Fruit fly (Drosophila melanogaster) whole organism, embryonic: ENCODE results near the gene CG17029.

Experiments
- Atf-2 ChIP-seq: fragments of 200-800 bp; sonication (Bioruptor generic); optimal IDR thresholded peaks from 2 replicates; lab custom pipeline; 2016; ENCODE audit warnings: missing biosample characterization, missing genetic modification characterization
- CG11398 ChIP-seq: fragments of 200-800 bp; sonication (Bioruptor generic); optimal IDR thresholded peaks from 2 replicates; lab custom pipeline; 2016; ENCODE audit warnings: missing biosample characterization, missing genetic modification characterization
- CG11560 ChIP-seq: fragments of 200-800 bp; sonication (Bioruptor generic); IDR thresholded peaks from 3 replicates; pipeline ENCODE4 v1.3.6; 2022; ENCODE audit warnings: missing biosample characterization, missing genetic modification characterization
- CG12942 ChIP-seq: fragments of 200-800 bp; sonication (Bioruptor generic); optimal IDR thresholded peaks from 3 replicates; lab custom pipeline; 2016; ENCODE audit warnings: missing biosample characterization, missing genetic modification characterization
- CG14860 ChIP-seq: fragments of 200-800 bp; sonication (Bioruptor generic); IDR thresholded peaks from 3 replicates; pipeline ENCODE4 v1.3.6; 2022; ENCODE audit warnings: missing biosample characterization, missing genetic modification characterization; ENCODE audit not compliant: partially characterized antibody
- CG1603 ChIP-seq: fragments of 200-800 bp; sonication (Bioruptor generic); optimal IDR thresholded peaks from 2 replicates; lab custom pipeline; 2019; ENCODE audit warnings: missing biosample characterization, mild to moderate bottlenecking, missing genetic modification characterization, moderate library complexity
- CG17328 ChIP-seq: fragments of 200-800 bp; sonication (Bioruptor generic); IDR thresholded peaks from 2 replicates; pipeline ENCODE4 v1.3.6; 2022; ENCODE audit warnings: missing biosample characterization, missing genetic modification characterization
- CG2875 ChIP-seq: fragments of 200-800 bp; sonication (Bioruptor generic); optimal IDR thresholded peaks from 2 replicates; lab custom pipeline; 2017; ENCODE audit warnings: missing biosample characterization, mild to moderate bottlenecking, missing genetic modification characterization, missing genetic modification reagents
- CG3163 ChIP-seq: fragments of 200-800 bp; sonication (Bioruptor generic); optimal IDR thresholded peaks from 3 replicates; lab custom pipeline; 2016; ENCODE audit warnings: missing biosample characterization, missing genetic modification characterization
- CG34224 ChIP-seq: fragments of 200-800 bp; sonication (Bioruptor generic); IDR thresholded peaks from 3 replicates; pipeline ENCODE4 v1.3.6; 2022; ENCODE audit warnings: missing biosample characterization, missing genetic modification characterization; ENCODE audit not compliant: partially characterized antibody
- CG6765 ChIP-seq: fragments of 200-800 bp; sonication (Bioruptor generic); optimal IDR thresholded peaks from 3 replicates; lab custom pipeline; 2017; ENCODE audit warnings: missing biosample characterization, mild to moderate bottlenecking, missing genetic modification characterization
- CG6791 ChIP-seq: fragments of 200-800 bp; sonication (Bioruptor generic); IDR thresholded peaks from 3 replicates; pipeline ENCODE4 v1.3.6; 2022; ENCODE audit warnings: missing biosample characterization, missing genetic modification characterization; ENCODE audit not compliant: partially characterized antibody
- CG6813 ChIP-seq: fragments of 200-800 bp; sonication (Bioruptor generic); optimal IDR thresholded peaks from 2 replicates; lab custom pipeline; 2017; ENCODE audit warnings: missing biosample characterization, missing genetic modification characterization, mild to moderate bottlenecking, moderate library complexity, missing genetic modification reagents
- CG9727 ChIP-seq: fragments of 200-800 bp; sonication (Bioruptor generic); optimal IDR thresholded peaks from 3 replicates; lab custom pipeline; 2017; ENCODE audit warnings: missing biosample characterization, mild to moderate bottlenecking, missing genetic modification characterization
- Camta ChIP-seq: fragments of 200-800 bp; sonication (Bioruptor generic); optimal IDR thresholded peaks from 2 replicates; lab custom pipeline; 2016; ENCODE audit warnings: missing biosample characterization, missing genetic modification characterization
- Drgx ChIP-seq: fragments of 200-800 bp; sonication (Bioruptor generic); IDR thresholded peaks from 2 replicates; pipeline ENCODE4 v1.3.6; 2022; ENCODE audit warnings: missing biosample characterization, missing genetic modification characterization
- Fer1 ChIP-seq: fragments of 200-800 bp; sonication (Bioruptor generic); optimal IDR thresholded peaks from 2 replicates; lab custom pipeline; 2017; ENCODE audit warnings: missing biosample characterization, mild to moderate bottlenecking, missing genetic modification characterization
- Fer2 ChIP-seq: fragments of 200-800 bp; sonication (Bioruptor generic); optimal IDR thresholded peaks from 2 replicates; lab custom pipeline; 2018; ENCODE audit warnings: missing biosample characterization, mild to moderate bottlenecking, missing genetic modification characterization, moderate library complexity
- Gsc ChIP-seq: fragments of 200-800 bp; sonication (Bioruptor generic); IDR thresholded peaks from 2 replicates; pipeline ENCODE4 v1.3.6; 2022; ENCODE audit warnings: missing biosample characterization, missing genetic modification characterization
- HLHmδ ChIP-seq: fragments of 200-800 bp; sonication (Bioruptor generic); optimal IDR thresholded peaks from 2 replicates; lab custom pipeline; 2018; ENCODE audit warnings: missing biosample characterization, mild to moderate bottlenecking, missing genetic modification characterization, moderate library complexity
- Hey ChIP-seq: fragments of 200-800 bp; sonication (Bioruptor generic); optimal IDR thresholded peaks from 3 replicates; lab custom pipeline; 2018; ENCODE audit warnings: missing biosample characterization, mild to moderate bottlenecking, missing genetic modification characterization
- HmgD ChIP-seq: fragments of 200-800 bp; sonication (Bioruptor generic); optimal IDR thresholded peaks from 3 replicates; lab custom pipeline; 2016; ENCODE audit warnings: missing biosample characterization, missing genetic modification characterization
- Hmr ChIP-seq: fragments of 200-800 bp; sonication (Bioruptor generic); optimal IDR thresholded peaks from 3 replicates; lab custom pipeline; 2017; ENCODE audit warnings: mild to moderate bottlenecking, missing biosample characterization, missing genetic modification reagents, missing genetic modification characterization
- Jarid2 ChIP-seq: fragments of 200-800 bp; sonication (Bioruptor generic); optimal IDR thresholded peaks from 3 replicates; lab custom pipeline; 2017; ENCODE audit warnings: mild to moderate bottlenecking, missing biosample characterization, missing genetic modification reagents, missing genetic modification characterization
- MESR4 ChIP-seq: fragments of 200-800 bp; sonication (Bioruptor generic); optimal IDR thresholded peaks from 2 replicates; lab custom pipeline; 2018; ENCODE audit warnings: missing biosample characterization, mild to moderate bottlenecking, missing genetic modification characterization, moderate library complexity
- Mes4 ChIP-seq: fragments of 200-800 bp; sonication (Bioruptor generic); optimal IDR thresholded peaks from 2 replicates; lab custom pipeline; 2016; ENCODE audit warnings: missing biosample characterization, missing genetic modification characterization
- Neu2 ChIP-seq: fragments of 200-800 bp; sonication (Bioruptor generic); optimal IDR thresholded peaks from 3 replicates; lab custom pipeline; 2016; ENCODE audit warnings: missing biosample characterization, missing genetic modification characterization, borderline replicate concordance
- Nf-YB ChIP-seq: fragments of 200-800 bp; sonication (Bioruptor generic); optimal IDR thresholded peaks from 3 replicates; lab custom pipeline; 2019; ENCODE audit warnings: missing biosample characterization, mild to moderate bottlenecking, missing genetic modification characterization, moderate library complexity
- Opbp ChIP-seq: fragments of 200-800 bp; sonication (Bioruptor generic); IDR thresholded peaks from 3 replicates; pipeline ENCODE4 v1.3.6; 2022; ENCODE audit warnings: missing biosample characterization, missing genetic modification characterization; ENCODE audit not compliant: partially characterized antibody
- Trl ChIP-seq, 3 experiments: fragments of >200 bp in 2 of 3; fragments of 200-800 bp in 1 of 3; sonication (Bioruptor generic) in 1 of 3; optimal IDR thresholded peaks; 2 replicates in 1 of 3; 3 replicates in 2 of 3; lab custom pipeline; 2016 to 2017; ENCODE audit warnings: missing biosample characterization in 1 of 3, missing genetic modification characterization in 1 of 3
- bowl ChIP-seq: fragments of 200-800 bp; sonication (Bioruptor generic); IDR thresholded peaks from 2 replicates; pipeline ENCODE4 v1.3.6; 2022; ENCODE audit warnings: missing biosample characterization, missing genetic modification characterization
- br ChIP-seq: fragments of >200 bp; optimal IDR thresholded peaks from 2 replicates; lab custom pipeline; 2017
- caup ChIP-seq: fragments of 200-800 bp; sonication (Bioruptor generic); optimal IDR thresholded peaks from 3 replicates; lab custom pipeline; 2017; ENCODE audit warnings: missing biosample characterization, mild to moderate bottlenecking, missing genetic modification characterization, moderate library complexity; ENCODE audit not compliant: severe bottlenecking
- crp ChIP-seq, 2 experiments: fragments of 200-800 bp; sonication (Bioruptor generic); optimal IDR thresholded peaks; 2 replicates in 1 of 2; 3 replicates in 1 of 2; lab custom pipeline; 2017; ENCODE audit warnings: missing biosample characterization in 2 of 2, missing genetic modification characterization in 2 of 2, mild to moderate bottlenecking in 1 of 2, moderate library complexity in 1 of 2
- emc ChIP-seq: fragments of 200-800 bp; sonication (Bioruptor generic); optimal IDR thresholded peaks from 2 replicates; lab custom pipeline; 2016; ENCODE audit warnings: missing biosample characterization, missing genetic modification characterization
- esg ChIP-seq: fragments of 200-800 bp; sonication (Bioruptor generic); conservative IDR thresholded peaks from 2 replicates; pipeline ENCODE4 v1.3.6; 2022; ENCODE audit warnings: missing biosample characterization, missing genetic modification characterization
- ewg ChIP-seq: fragments of 200-800 bp; sonication (Bioruptor generic); optimal IDR thresholded peaks from 3 replicates; lab custom pipeline; 2017; ENCODE audit warnings: mild to moderate bottlenecking, missing biosample characterization, missing genetic modification reagents, missing genetic modification characterization
- hkb ChIP-seq, 2 experiments: fragments of 200-800 bp in 1 of 2; fragments of >200 bp in 1 of 2; sonication (Bioruptor generic) in 1 of 2; IDR thresholded peaks in 1 of 2; optimal IDR thresholded peaks in 1 of 2; 2 replicates each; pipeline versions ENCODE4 v1.3.6 to Lab custom; 2017 to 2022; ENCODE audit warnings: missing biosample characterization in 1 of 2, missing genetic modification characterization in 1 of 2
- jigr1 ChIP-seq: fragments of 200-800 bp; sonication (Bioruptor generic); IDR thresholded peaks from 3 replicates; pipeline ENCODE4 v1.3.6; 2022; ENCODE audit warnings: missing biosample characterization, missing genetic modification characterization
- otp ChIP-seq: fragments of 200-800 bp; sonication (Bioruptor generic); IDR thresholded peaks from 3 replicates; pipeline ENCODE4, ENCODE4 v1.3.6; 2022; ENCODE audit warnings: missing biosample characterization, missing genetic modification characterization
- sim ChIP-seq: fragments of 200-800 bp; sonication (Bioruptor generic); IDR thresholded peaks from 2 replicates; pipeline ENCODE4 v1.3.6; 2022; ENCODE audit warnings: missing biosample characterization, missing genetic modification characterization
- stwl ChIP-seq: fragments of 200-800 bp; sonication (Bioruptor generic); optimal IDR thresholded peaks from 3 replicates; lab custom pipeline; 2018; ENCODE audit warnings: missing biosample characterization, mild to moderate bottlenecking, missing genetic modification characterization, moderate library complexity
- tgo ChIP-seq: fragments of 200-800 bp; sonication (Bioruptor generic); IDR thresholded peaks from 3 replicates; pipeline ENCODE4 v1.3.6; 2022; ENCODE audit warnings: missing biosample characterization, missing genetic modification characterization
- twi ChIP-seq: fragments of 200-800 bp; optimal IDR thresholded peaks from 2 replicates; lab custom pipeline; 2019; ENCODE audit warnings: missing biosample characterization, mild to moderate bottlenecking, missing genetic modification characterization, moderate library complexity
- vfl ChIP-seq: fragments of 200-800 bp; sonication (Bioruptor generic); optimal IDR thresholded peaks from 2 replicates; lab custom pipeline; 2016; ENCODE audit warnings: missing biosample characterization, missing genetic modification characterization
- wdn ChIP-seq: fragments of 200-800 bp; sonication (Bioruptor generic); IDR thresholded peaks from 2 replicates; pipeline ENCODE4 v1.3.6; 2022; ENCODE audit warnings: missing biosample characterization, missing genetic modification characterization
- yki ChIP-seq: fragments of >200 bp; optimal IDR thresholded peaks from 3 replicates; lab custom pipeline; 2018
- z ChIP-seq: fragments of 200-800 bp; sonication (Bioruptor generic); IDR thresholded peaks from 3 replicates; pipeline ENCODE4 v1.3.6; 2022; ENCODE audit warnings: missing biosample characterization, missing genetic modification characterization
- zfh1 ChIP-seq: fragments of 200-800 bp; sonication (Bioruptor generic); IDR thresholded peaks from 3 replicates; pipeline ENCODE4 v1.3.6; 2022; ENCODE audit warnings: missing biosample characterization, missing genetic modification characterization

CG17029 gene

DNA sequence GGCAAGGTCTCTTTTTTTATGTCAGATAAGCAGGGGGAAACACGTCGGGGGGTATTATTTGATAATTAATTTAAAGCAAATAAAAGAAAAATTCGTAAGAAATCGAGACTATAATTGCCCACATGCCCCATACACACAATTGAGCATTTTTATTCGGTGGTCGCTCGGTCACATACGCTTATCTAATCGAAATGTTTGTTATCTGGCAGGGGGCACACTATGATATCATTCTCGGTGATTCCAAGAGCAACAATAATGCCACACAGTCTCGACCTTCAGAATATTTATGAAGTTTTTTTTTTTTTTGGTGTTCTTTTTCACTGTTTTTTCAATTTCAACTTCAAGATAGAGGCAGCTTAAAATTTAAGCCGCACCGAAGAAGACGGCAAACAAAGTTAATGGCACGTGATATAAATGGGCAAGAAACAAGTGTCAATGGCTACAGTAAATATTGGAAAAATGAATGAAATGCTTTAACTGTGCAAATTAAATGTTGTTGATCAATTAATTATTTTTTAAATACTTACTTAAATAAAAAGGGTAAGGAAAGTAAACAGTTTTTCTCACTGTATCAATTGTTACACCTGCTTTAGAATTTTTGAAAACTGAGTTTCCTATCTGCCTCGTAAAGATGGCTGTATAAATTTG, 22.8 kb downstream of the CG17029 start (continued):
- TF ChIP-seq crp (GFP tag; optimal IDR thresholded peaks at IDR 0.05; lab: Kevin White, UChicago) (no peak), Camta (GFP tag; lab: Kevin White, UChicago) (no peak), CG9727 (GFP tag; lab: Kevin White, UChicago) (peak; percentile 59), vfl (no peak), br (no peak), twi (tag; lab: Kevin White, UChicago) (peak; percentile 7), Hmr (peak; percentile 50), z (GFP tag; lab: Robert Waterston, UW) (0 out of 3 replicates have a peak, but pooled peaks have one; percentile 25), yki (lab: Kevin White, UChicago) (no peak), emc (no peak), wdn (GFP tag; lab: Robert Waterston, UW) (no peak), Mes4 (no peak), stwl (no peak), sim (GFP tag; lab: Robert Waterston, UW) (no peak), HLHmδ (GFP tag; lab: Kevin White, UChicago) (no peak), ewg (GFP tag; lab: Kevin White, UChicago) (no peak), CG3163 (GFP tag; lab: Kevin White, UChicago) (no peak), hkb (optimal IDR thresholded peaks at IDR 0.05; lab: Kevin White, UChicago) (no peak), hkb (GFP tag; IDR thresholded peaks at IDR 0.05; lab: Robert Waterston, UW) (peak; percentile 49), Fer1 (peak; percentile 73), esg (GFP tag; lab: Robert Waterston, UW) (0 out of 2 replicates have a peak, but pooled peaks have one; percentile 13), Atf-2 (GFP tag; lab: Kevin White, UChicago) (no peak), Opbp (GFP tag; lab: Robert Waterston, UW) (no peak), CG34224 (GFP tag; lab: Robert Waterston, UW) (no peak), CG14860 (GFP tag; lab: Robert Waterston, UW) (no peak), CG2875 (GFP tag; lab: Kevin White, UChicago) (no peak), HmgD (GFP tag; lab: Kevin White, UChicago) (no peak), CG1603 (tag; lab: Kevin White, UChicago) (peak; percentile 25), Fer2 (tag; lab: Kevin White, UChicago) (peak; percentile 3), Jarid2 (GFP tag; lab: Kevin White, UChicago) (no peak), tgo (GFP tag; lab: Robert Waterston, UW) (peak; percentile 38; the same call in 2 of the 3 replicates), Hey (tag; lab: Kevin White, UChicago) (no peak), CG6813 (GFP tag; lab: Kevin White, UChicago) (no peak), zfh1 (GFP tag; lab: Robert Waterston, UW) (no peak), CG17328 (no peak), Neu2 (GFP tag; lab: Kevin White, UChicago) (no peak), CG6765 (peak; percentile 50), Gsc (GFP tag; lab: Robert Waterston, UW) (no peak), MESR4 (GFP tag; lab: Kevin White, UChicago) (no peak), CG11398 (GFP tag; lab: Kevin White, UChicago) (no peak), otp (GFP tag; lab: Robert Waterston, UW) (no peak), caup (GFP tag; lab: Kevin White, UChicago) (peak; percentile 64), CG11560 (tag; lab: Robert Waterston, UW) (no peak), CG6791 (GFP tag; lab: Robert Waterston, UW) (no peak), bowl (no peak), CG12942 (GFP tag; lab: Kevin White, UChicago) (no peak), Drgx (GFP tag; lab: Robert Waterston, UW) (no peak), Trl (optimal IDR thresholded peaks at IDR 0.05; lab: Kevin White, UChicago) (no peak), Trl (GFP tag; optimal IDR thresholded peaks at IDR 0.05; lab: Kevin White, UChicago) (no peak), jigr1 (GFP tag; lab: Robert Waterston, UW) (no peak), Nf-YB (GFP tag; lab: Kevin White, UChicago) (no peak)
